Fruit fly (Drosophila melanogaster) whole organism, embryonic: Measurements from ENCODE around the gene Frmd5.
A peak's percentile ranks its signal among the peaks of the same experiment; 100 is the strongest.

ENCODE experiments used
- Abd-B ChIP-seq: fragments of 200-800 bp; sonication (Bioruptor generic); optimal IDR thresholded peaks from 2 replicates; lab custom pipeline; 2018; ENCODE audit warnings: missing biosample characterization, mild to moderate bottlenecking, missing genetic modification characterization, moderate library complexity
- Aef1 ChIP-seq: fragments of 200-800 bp; sonication (Bioruptor generic); IDR thresholded peaks from 3 replicates; pipeline ENCODE4 v1.3.6; 2022; ENCODE audit warnings: missing biosample characterization, missing genetic modification characterization
- B-H2 ChIP-seq: fragments of 200-800 bp; sonication (Bioruptor generic); optimal IDR thresholded peaks from 2 replicates; lab custom pipeline; 2018; ENCODE audit warnings: missing biosample characterization, mild to moderate bottlenecking, missing genetic modification characterization
- BtbVII ChIP-seq: fragments of 200-800 bp; sonication (Bioruptor generic); optimal IDR thresholded peaks from 3 replicates; lab custom pipeline; 2017; ENCODE audit warnings: missing biosample characterization, mild to moderate bottlenecking, missing genetic modification characterization
- CG10147 ChIP-seq: fragments of 200-800 bp; sonication (Bioruptor generic); optimal IDR thresholded peaks from 2 replicates; lab custom pipeline; 2019; ENCODE audit warnings: missing biosample characterization, mild to moderate bottlenecking, missing genetic modification characterization, moderate library complexity
- CG1024 ChIP-seq: fragments of 200-800 bp; sonication (Bioruptor generic); IDR thresholded peaks from 2 replicates; pipeline ENCODE4 v1.3.6; 2022; ENCODE audit warnings: missing biosample characterization, missing genetic modification characterization
- CG10959 ChIP-seq: fragments of 200-800 bp; sonication (Bioruptor generic); IDR thresholded peaks from 2 replicates; pipeline ENCODE4 v1.3.6; 2022; ENCODE audit warnings: missing biosample characterization, missing genetic modification characterization
- CG11398 ChIP-seq: fragments of 200-800 bp; sonication (Bioruptor generic); optimal IDR thresholded peaks from 2 replicates; lab custom pipeline; 2016; ENCODE audit warnings: missing biosample characterization, missing genetic modification characterization
- CG11695 ChIP-seq: fragments of 200-800 bp; sonication (Bioruptor generic); IDR thresholded peaks from 3 replicates; pipeline ENCODE4 v1.3.6; 2022; ENCODE audit warnings: missing biosample characterization, missing genetic modification characterization
- CG11723 ChIP-seq: fragments of 200-800 bp; sonication (Bioruptor generic); optimal IDR thresholded peaks from 2 replicates; lab custom pipeline; 2017; ENCODE audit warnings: missing biosample characterization, mild to moderate bottlenecking, missing genetic modification characterization
- CG13424 ChIP-seq: fragments of 200-800 bp; sonication (Bioruptor generic); optimal IDR thresholded peaks from 2 replicates; lab custom pipeline; 2019; ENCODE audit warnings: missing biosample characterization, mild to moderate bottlenecking, missing genetic modification characterization, moderate library complexity
- CG14667 ChIP-seq: fragments of 200-800 bp; sonication (Bioruptor generic); IDR thresholded peaks from 2 replicates; pipeline ENCODE4 v1.3.6; 2022; ENCODE audit warnings: missing biosample characterization, missing genetic modification characterization
- CG16779 ChIP-seq: fragments of 200-800 bp; sonication (Bioruptor generic); IDR thresholded peaks from 2 replicates; pipeline ENCODE4 v1.3.6; 2022; ENCODE audit warnings: missing biosample characterization, missing genetic modification characterization
- CG17361 ChIP-seq: fragments of 200-800 bp; sonication (Bioruptor generic); IDR thresholded peaks from 3 replicates; pipeline ENCODE4 v1.3.6; 2022; ENCODE audit warnings: missing biosample characterization, missing genetic modification characterization
- CG18011 ChIP-seq: fragments of 200-800 bp; sonication (Bioruptor generic); optimal IDR thresholded peaks from 2 replicates; lab custom pipeline; 2017; ENCODE audit warnings: missing biosample characterization, missing genetic modification characterization, mild to moderate bottlenecking, moderate library complexity, missing genotype
- CG30403 ChIP-seq: fragments of 200-800 bp; sonication (Bioruptor generic); optimal IDR thresholded peaks from 3 replicates; lab custom pipeline; 2016; ENCODE audit warnings: missing biosample characterization, missing genetic modification characterization
- CG32767 ChIP-seq: fragments of 200-800 bp; sonication (Bioruptor generic); IDR thresholded peaks from 2 replicates; pipeline ENCODE4 v1.3.6; 2022; ENCODE audit warnings: missing biosample characterization, missing genetic modification characterization
- CG4707 ChIP-seq: fragments of 200-800 bp; sonication (Bioruptor generic); optimal IDR thresholded peaks from 2 replicates; lab custom pipeline; 2018; ENCODE audit warnings: missing biosample characterization, mild to moderate bottlenecking, missing genetic modification characterization, moderate library complexity
- CG7987 ChIP-seq: fragments of 200-800 bp; sonication (Bioruptor generic); optimal IDR thresholded peaks from 2 replicates; lab custom pipeline; 2018; ENCODE audit warnings: missing biosample characterization, mild to moderate bottlenecking, missing genetic modification characterization, moderate library complexity
- CG8359 ChIP-seq: fragments of 200-800 bp; sonication (Bioruptor generic); optimal IDR thresholded peaks from 2 replicates; lab custom pipeline; 2017; ENCODE audit warnings: missing biosample characterization, mild to moderate bottlenecking, missing genetic modification characterization, borderline replicate concordance
- CG8478 ChIP-seq: fragments of >200 bp; optimal IDR thresholded peaks from 2 replicates; lab custom pipeline; 2018
- CrebB ChIP-seq: fragments of 200-800 bp; sonication (Bioruptor generic); optimal IDR thresholded peaks from 3 replicates; lab custom pipeline; 2018; ENCODE audit warnings: missing biosample characterization, mild to moderate bottlenecking, missing genetic modification characterization
- Dip3 ChIP-seq: fragments of 200-800 bp; sonication (Bioruptor generic); optimal IDR thresholded peaks from 3 replicates; lab custom pipeline; 2016; ENCODE audit warnings: missing biosample characterization, missing genetic modification characterization
- Doc3 ChIP-seq: fragments of 200-800 bp; sonication (Bioruptor generic); IDR thresholded peaks from 3 replicates; pipeline ENCODE4 v1.3.6; 2022; ENCODE audit warnings: missing biosample characterization, missing genetic modification characterization; ENCODE audit not compliant: partially characterized antibody
- Gsc ChIP-seq: fragments of 200-800 bp; sonication (Bioruptor generic); IDR thresholded peaks from 2 replicates; pipeline ENCODE4 v1.3.6; 2022; ENCODE audit warnings: missing biosample characterization, missing genetic modification characterization
- HLH4C ChIP-seq: fragments of 200-800 bp; sonication (Bioruptor generic); IDR thresholded peaks from 3 replicates; pipeline ENCODE4 v1.3.6; 2022; ENCODE audit warnings: missing biosample characterization, missing genetic modification characterization; ENCODE audit not compliant: partially characterized antibody
- Hmx ChIP-seq: fragments of 200-800 bp; sonication (Bioruptor generic); optimal IDR thresholded peaks from 2 replicates; lab custom pipeline; 2016; ENCODE audit warnings: missing biosample characterization, missing genetic modification characterization
- Myb ChIP-seq: fragments of 200-800 bp; sonication (Bioruptor generic); optimal IDR thresholded peaks from 2 replicates; lab custom pipeline; 2016; ENCODE audit warnings: missing biosample characterization, missing genetic modification characterization
- Oli ChIP-seq: fragments of 200-800 bp; sonication (Bioruptor generic); optimal IDR thresholded peaks from 2 replicates; lab custom pipeline; 2018; ENCODE audit warnings: missing biosample characterization, mild to moderate bottlenecking, missing genetic modification characterization, moderate library complexity
- Ptx1 ChIP-seq: fragments of 200-800 bp; sonication (Bioruptor generic); IDR thresholded peaks from 2 replicates; pipeline ENCODE4 v1.3.6; 2022; ENCODE audit warnings: missing biosample characterization, missing genetic modification characterization
- Sry-δ ChIP-seq: fragments of 200-800 bp; sonication (Bioruptor generic); optimal IDR thresholded peaks from 2 replicates; lab custom pipeline; 2016; ENCODE audit warnings: missing biosample characterization, missing genetic modification characterization
- ab ChIP-seq: fragments of 200-800 bp; sonication (Bioruptor generic); optimal IDR thresholded peaks from 2 replicates; lab custom pipeline; 2016; ENCODE audit warnings: missing biosample characterization, missing genetic modification characterization
- abd-A ChIP-seq: fragments of 200-800 bp; sonication (Bioruptor generic); optimal IDR thresholded peaks from 3 replicates; lab custom pipeline; 2019; ENCODE audit warnings: missing biosample characterization, mild to moderate bottlenecking, missing genetic modification characterization, moderate library complexity
- bab2 ChIP-seq: fragments of 200-800 bp; sonication (Bioruptor generic); optimal IDR thresholded peaks from 2 replicates; lab custom pipeline; 2016; ENCODE audit warnings: missing biosample characterization, missing genetic modification characterization
- cad ChIP-seq: fragments of >200 bp; optimal IDR thresholded peaks from 2 replicates; lab custom pipeline; 2017; ENCODE audit warnings: missing biosample characterization, missing genetic modification characterization
- cato ChIP-seq: fragments of 200-800 bp; sonication (Bioruptor generic); optimal IDR thresholded peaks from 2 replicates; lab custom pipeline; 2016; ENCODE audit warnings: missing biosample characterization, missing genetic modification characterization, borderline replicate concordance
- caup ChIP-seq: fragments of 200-800 bp; sonication (Bioruptor generic); optimal IDR thresholded peaks from 3 replicates; lab custom pipeline; 2017; ENCODE audit warnings: missing biosample characterization, mild to moderate bottlenecking, missing genetic modification characterization, moderate library complexity; ENCODE audit not compliant: severe bottlenecking
- da ChIP-seq: fragments of 200-800 bp; sonication (Bioruptor generic); optimal IDR thresholded peaks from 2 replicates; lab custom pipeline; 2016; ENCODE audit warnings: missing biosample characterization, missing genetic modification characterization
- grn ChIP-seq: fragments of 200-800 bp; sonication (Bioruptor generic); optimal IDR thresholded peaks from 3 replicates; lab custom pipeline; 2017; ENCODE audit warnings: missing biosample characterization, missing genetic modification characterization
- h ChIP-seq: fragments of >200 bp; optimal IDR thresholded peaks from 2 replicates; lab custom pipeline; 2017
- klu ChIP-seq: fragments of 200-800 bp; sonication (Bioruptor generic); IDR thresholded peaks from 2 replicates; pipeline ENCODE4 v1.3.6; 2022; ENCODE audit warnings: missing biosample characterization, missing genetic modification characterization
- lmd ChIP-seq: fragments of 200-800 bp; sonication (Bioruptor generic); IDR thresholded peaks from 2 replicates; pipeline ENCODE4 v1.3.6; 2022; ENCODE audit warnings: missing biosample characterization, missing genetic modification characterization
- mam ChIP-seq: fragments of 200-800 bp; sonication (Bioruptor generic); optimal IDR thresholded peaks from 3 replicates; lab custom pipeline; 2016; ENCODE audit warnings: missing biosample characterization, missing genetic modification characterization
- pnt ChIP-seq: fragments of 200-800 bp; sonication (Bioruptor generic); optimal IDR thresholded peaks from 3 replicates; lab custom pipeline; 2016; ENCODE audit warnings: missing biosample characterization, missing genetic modification characterization
- rib ChIP-seq: fragments of 200-800 bp; sonication (Bioruptor generic); IDR thresholded peaks from 2 replicates; pipeline ENCODE4 v1.3.6; 2022; ENCODE audit warnings: missing biosample characterization, missing genetic modification characterization
- ro ChIP-seq: fragments of 200-800 bp; sonication (Bioruptor generic); IDR thresholded peaks from 2 replicates; pipeline ENCODE4 v1.3.6; 2022; ENCODE audit warnings: missing biosample characterization, missing genetic modification characterization
- row ChIP-seq: fragments of 200-800 bp; sonication (Bioruptor generic); IDR thresholded peaks from 3 replicates; pipeline ENCODE4 v1.3.6; 2022; ENCODE audit warnings: missing biosample characterization, missing genetic modification characterization
- slou ChIP-seq: fragments of 200-800 bp; sonication (Bioruptor generic); optimal IDR thresholded peaks from 3 replicates; lab custom pipeline; 2016; ENCODE audit warnings: missing biosample characterization, missing genetic modification characterization
- sna ChIP-seq: fragments of 200-800 bp; sonication (Bioruptor generic); IDR thresholded peaks from 2 replicates; pipeline ENCODE4 v1.3.6; 2022; ENCODE audit warnings: missing biosample characterization, missing genetic modification characterization; ENCODE audit not compliant: partially characterized antibody
- tio ChIP-seq: fragments of 200-800 bp; sonication (Bioruptor generic); optimal IDR thresholded peaks from 2 replicates; lab custom pipeline; 2017; ENCODE audit warnings: missing biosample characterization, missing genetic modification characterization, inconsistent platforms
- trem ChIP-seq: fragments of 200-800 bp; optimal IDR thresholded peaks from 3 replicates; lab custom pipeline; 2019; ENCODE audit warnings: missing biosample characterization, mild to moderate bottlenecking, missing genetic modification characterization, moderate library complexity
- yki ChIP-seq: fragments of >200 bp; optimal IDR thresholded peaks from 3 replicates; lab custom pipeline; 2018

The Frmd5 gene

DNA sequence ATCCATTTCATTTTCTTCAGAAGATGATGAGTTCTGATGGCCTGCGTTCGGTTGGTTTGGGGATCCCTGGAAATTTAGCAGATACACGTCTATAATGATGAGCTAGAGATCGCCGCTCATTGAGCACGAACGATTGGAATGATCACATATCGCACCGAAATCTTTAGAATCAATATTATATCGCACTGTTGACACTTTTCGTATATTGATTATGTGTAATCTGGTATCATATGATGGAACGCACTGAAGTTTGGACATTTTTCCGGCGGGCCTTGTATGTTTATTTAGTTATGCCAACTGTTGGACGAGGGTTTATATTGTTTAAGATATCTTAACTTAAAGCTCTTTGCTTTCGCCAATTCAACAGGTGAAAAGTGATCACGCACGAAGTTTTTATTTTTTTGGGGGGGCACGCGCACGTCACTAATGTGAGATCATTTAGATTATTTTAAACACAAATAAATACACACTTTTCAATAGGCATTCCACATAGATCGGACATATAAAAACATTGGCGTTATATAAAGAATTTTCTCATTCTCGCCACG is 23.1 kb upstream of the Frmd5 start (continued):
- TF ChIP-seq CG11695 (GFP tag; lab: Robert Waterston, UW) = 0 out of 3 replicates have a peak, but pooled peaks have one; percentile 15
- TF ChIP-seq cad = no peak
- TF ChIP-seq CG32767 (GFP tag; lab: Robert Waterston, UW) = no peak
- no peak; the same call in 1 of the 2 replicates for TF ChIP-seq lmd (GFP tag; lab: Robert Waterston, UW)
- no peak for TF ChIP-seq Aef1
- TF ChIP-seq Oli (tag; lab: Kevin White, UChicago) = no peak
- TF ChIP-seq abd-A (tag; lab: Kevin White, UChicago) = no peak
- no peak for TF ChIP-seq caup (GFP tag; lab: Kevin White, UChicago)
- TF ChIP-seq CG10959 (GFP tag; lab: Robert Waterston, UW) = no peak
- TF ChIP-seq grn (GFP tag; lab: Kevin White, UChicago) = peak; percentile 40
- no peak for TF ChIP-seq da
- TF ChIP-seq B-H2 (GFP tag; lab: Kevin White, UChicago) = no peak
- TF ChIP-seq CrebB (tag; lab: Kevin White, UChicago) = no peak
- no peak; the same call in none of the 2 replicates for TF ChIP-seq sna (GFP tag; lab: Robert Waterston, UW)
- TF ChIP-seq CG18011 (GFP tag; lab: Kevin White, UChicago) = peak; percentile 8
- TF ChIP-seq CG1024 (GFP tag; lab: Robert Waterston, UW) = no peak
- no peak for TF ChIP-seq CG14667 (GFP tag; lab: Robert Waterston, UW)
- no peak for TF ChIP-seq rib (GFP tag; lab: Robert Waterston, UW)
- TF ChIP-seq Doc3 = peak; percentile 72; the same call in 2 of the 3 replicates
- TF ChIP-seq Sry-δ (GFP tag; lab: Kevin White, UChicago) = peak; percentile 76
- TF ChIP-seq tio = no peak
- TF ChIP-seq yki (lab: Kevin White, UChicago) = no peak
- no peak for TF ChIP-seq ab (GFP tag; lab: Kevin White, UChicago)
- TF ChIP-seq cato (GFP tag; lab: Kevin White, UChicago) = no peak
- TF ChIP-seq Abd-B = no peak
- no peak for TF ChIP-seq CG16779 (GFP tag; lab: Robert Waterston, UW)
- TF ChIP-seq trem (tag; lab: Kevin White, UChicago) = no peak
- TF ChIP-seq row (GFP tag; lab: Robert Waterston, UW) = no peak
- no peak for TF ChIP-seq CG8478
- TF ChIP-seq slou (GFP tag; lab: Kevin White, UChicago) = no peak
- TF ChIP-seq CG30403 (GFP tag; lab: Kevin White, UChicago) = no peak
- no peak for TF ChIP-seq klu (GFP tag; lab: Robert Waterston, UW)
- TF ChIP-seq bab2 (GFP tag; lab: Kevin White, UChicago) = no peak
- TF ChIP-seq CG17361 (GFP tag; lab: Robert Waterston, UW) = peak; percentile 43; the same call in 1 of the 3 replicates
- no peak for TF ChIP-seq BtbVII (GFP tag; lab: Kevin White, UChicago)
- TF ChIP-seq Hmx (GFP tag; lab: Kevin White, UChicago) = no peak
- peak; percentile 21 for TF ChIP-seq CG7987 (GFP tag; lab: Kevin White, UChicago)
- TF ChIP-seq Ptx1 (GFP tag; lab: Robert Waterston, UW) = no peak
- peak; percentile 8 for TF ChIP-seq CG13424 (tag; lab: Kevin White, UChicago)
- TF ChIP-seq h (lab: Kevin White, UChicago) = no peak
- TF ChIP-seq mam (GFP tag; lab: Kevin White, UChicago) = no peak
- no peak for TF ChIP-seq Dip3 (GFP tag; lab: Kevin White, UChicago)
- peak; percentile 63; the same call in 2 of the 3 replicates for TF ChIP-seq HLH4C
- TF ChIP-seq CG11723 (GFP tag; lab: Kevin White, UChicago) = peak; percentile 7
- TF ChIP-seq CG8359 (GFP tag; lab: Kevin White, UChicago) = no peak
- no peak for TF ChIP-seq CG4707
- TF ChIP-seq Gsc (GFP tag; lab: Robert Waterston, UW) = no peak
- TF ChIP-seq CG10147 (GFP tag; lab: Kevin White, UChicago) = no peak
- TF ChIP-seq Myb = no peak
- no peak for TF ChIP-seq pnt
- TF ChIP-seq CG11398 (GFP tag; lab: Kevin White, UChicago) = no peak
- TF ChIP-seq ro (GFP tag; lab: Robert Waterston, UW) = no peak
